Fruit fly (Drosophila melanogaster) whole organism, prepupa: Measurements from ENCODE around the gene CG2962.

Source experiments
- CG10631 ChIP-seq: fragments of 200-800 bp; sonication (Bioruptor generic); optimal IDR thresholded peaks from 2 replicates; lab custom pipeline; 2016; ENCODE audit warnings: missing biosample characterization, missing genetic modification characterization
- CG10669 ChIP-seq: fragments of 200-800 bp; sonication (Bioruptor generic); optimal IDR thresholded peaks from 3 replicates; lab custom pipeline; 2018; ENCODE audit warnings: missing biosample characterization, mild to moderate bottlenecking, missing genetic modification characterization, moderate library complexity
- CG11294 ChIP-seq: fragments of 200-800 bp; sonication (Bioruptor generic); IDR thresholded peaks from 2 replicates; pipeline ENCODE4 v1.3.6; 2022; ENCODE audit warnings: missing biosample characterization, missing genetic modification characterization
- CG11762 ChIP-seq: fragments of 200-800 bp; sonication (Bioruptor generic); optimal IDR thresholded peaks from 3 replicates; lab custom pipeline; 2016; ENCODE audit warnings: missing biosample characterization, missing genetic modification characterization; ENCODE audit not compliant: insufficient read depth
- CG11902 ChIP-seq: fragments of 200-800 bp; sonication (Bioruptor generic); optimal IDR thresholded peaks from 3 replicates; lab custom pipeline; 2016; ENCODE audit warnings: missing biosample characterization, missing genetic modification characterization
- CG15336 ChIP-seq: fragments of 200-800 bp; sonication (Bioruptor generic); IDR thresholded peaks from 2 replicates; pipeline ENCODE4 v1.3.6; 2022; ENCODE audit warnings: missing biosample characterization, missing genetic modification characterization
- CG3032 ChIP-seq: fragments of 200-800 bp; optimal IDR thresholded peaks from 2 replicates; lab custom pipeline; 2019; ENCODE audit warnings: missing biosample characterization, mild to moderate bottlenecking, missing genetic modification characterization, moderate library complexity
- CG32006 ChIP-seq: fragments of 200-800 bp; sonication (Bioruptor generic); optimal IDR thresholded peaks from 3 replicates; lab custom pipeline; 2017; ENCODE audit warnings: missing biosample characterization, mild to moderate bottlenecking, missing genetic modification characterization
- CG34406 ChIP-seq: fragments of 200-800 bp; sonication (Bioruptor generic); optimal IDR thresholded peaks from 3 replicates; lab custom pipeline; 2016; ENCODE audit warnings: missing biosample characterization, missing genetic modification characterization
- CG3919 ChIP-seq: fragments of 200-800 bp; sonication (Bioruptor generic); optimal IDR thresholded peaks from 3 replicates; lab custom pipeline; 2016; ENCODE audit warnings: missing biosample characterization, missing genetic modification characterization
- CG4318 ChIP-seq: fragments of 200-800 bp; sonication (Bioruptor generic); optimal IDR thresholded peaks from 3 replicates; lab custom pipeline; 2017; ENCODE audit warnings: missing biosample characterization, mild to moderate bottlenecking, missing genetic modification characterization
- CG6163 ChIP-seq: fragments of 200-800 bp; sonication (Bioruptor generic); IDR thresholded peaks from 3 replicates; pipeline ENCODE4 v1.3.6; 2022; ENCODE audit warnings: missing biosample characterization, missing genetic modification characterization
- CG6276 ChIP-seq: fragments of 200-800 bp; sonication (Bioruptor generic); optimal IDR thresholded peaks from 2 replicates; lab custom pipeline; 2017; ENCODE audit warnings: missing biosample characterization, mild to moderate bottlenecking, missing genetic modification characterization
- CG6792 ChIP-seq: fragments of 200-800 bp; sonication (Bioruptor generic); optimal IDR thresholded peaks from 3 replicates; lab custom pipeline; 2016; ENCODE audit warnings: missing biosample characterization, missing genetic modification characterization
- CG6808 ChIP-seq: fragments of 200-800 bp; sonication (Bioruptor generic); optimal IDR thresholded peaks from 3 replicates; lab custom pipeline; 2017; ENCODE audit warnings: missing biosample characterization, missing genetic modification characterization, mild to moderate bottlenecking, moderate library complexity, missing genetic modification reagents
- CG7368 ChIP-seq: fragments of 200-800 bp; sonication (Bioruptor generic); optimal IDR thresholded peaks from 3 replicates; lab custom pipeline; 2016; ENCODE audit warnings: missing biosample characterization, missing genetic modification characterization
- CG8119 ChIP-seq: fragments of 200-800 bp; sonication (Bioruptor generic); IDR thresholded peaks from 3 replicates; pipeline ENCODE4 v1.3.6; 2022; ENCODE audit warnings: missing biosample characterization, missing genetic modification characterization
- CG8319 ChIP-seq: fragments of 200-800 bp; sonication (Bioruptor generic); optimal IDR thresholded peaks from 3 replicates; lab custom pipeline; 2016; ENCODE audit warnings: missing biosample characterization, missing genetic modification characterization
- CG8632 ChIP-seq: fragments of 200-800 bp; sonication (Bioruptor generic); optimal IDR thresholded peaks from 3 replicates; lab custom pipeline; 2016; ENCODE audit warnings: missing biosample characterization, missing genetic modification characterization
- CG9139 ChIP-seq: fragments of 200-800 bp; sonication (Bioruptor generic); optimal IDR thresholded peaks from 3 replicates; lab custom pipeline; 2017; ENCODE audit warnings: missing biosample characterization, mild to moderate bottlenecking, missing genetic modification characterization
- Eip75B ChIP-seq: fragments of 200-800 bp; sonication (Bioruptor generic); optimal IDR thresholded peaks from 3 replicates; lab custom pipeline; 2016; ENCODE audit warnings: missing biosample characterization, missing genetic modification characterization
- Eip78C ChIP-seq: fragments of 200-800 bp; sonication (Bioruptor generic); peaks from one replicate; lab custom pipeline; 2016; ENCODE audit warnings: missing biosample characterization, missing genetic modification characterization
- Eip93F ChIP-seq: fragments of 200-800 bp; sonication (Bioruptor generic); optimal IDR thresholded peaks from 2 replicates; lab custom pipeline; 2016; ENCODE audit warnings: missing biosample characterization, mild to moderate bottlenecking, missing genetic modification characterization
- Ets21C ChIP-seq: fragments of 200-800 bp; sonication (Bioruptor generic); optimal IDR thresholded peaks from 3 replicates; lab custom pipeline; 2016; ENCODE audit warnings: missing biosample characterization, missing genetic modification characterization
- Ets96B ChIP-seq: fragments of 200-800 bp; optimal IDR thresholded peaks from 2 replicates; lab custom pipeline; 2019; ENCODE audit warnings: missing biosample characterization, mild to moderate bottlenecking, missing genetic modification characterization, moderate library complexity
- Gug ChIP-seq: fragments of 200-800 bp; sonication (Bioruptor generic); IDR thresholded peaks from 2 replicates; pipeline ENCODE4 v1.3.6; 2022; ENCODE audit warnings: missing biosample characterization, missing genetic modification characterization
- Hr38 ChIP-seq: sonication (Bioruptor generic); optimal IDR thresholded peaks from 2 replicates; lab custom pipeline; 2016; ENCODE audit warnings: missing biosample characterization, missing genetic modification characterization
- Hr39 ChIP-seq: fragments of 200-800 bp; sonication (Bioruptor generic); optimal IDR thresholded peaks from 2 replicates; lab custom pipeline; 2016; ENCODE audit warnings: missing biosample characterization, missing genetic modification characterization
- Hr4 ChIP-seq: fragments of 200-800 bp; sonication (Bioruptor generic); optimal IDR thresholded peaks from 3 replicates; lab custom pipeline; 2016; ENCODE audit warnings: missing biosample characterization, missing genetic modification characterization
- Lpt ChIP-seq: fragments of 200-800 bp; sonication (Bioruptor generic); optimal IDR thresholded peaks from 3 replicates; lab custom pipeline; 2016; ENCODE audit warnings: missing biosample characterization, missing genetic modification characterization
- Met ChIP-seq: fragments of 200-800 bp; sonication (Bioruptor generic); optimal IDR thresholded peaks from 3 replicates; lab custom pipeline; 2016; ENCODE audit warnings: missing biosample characterization, missing genetic modification characterization
- OdsH ChIP-seq: fragments of 200-800 bp; sonication (Bioruptor generic); optimal IDR thresholded peaks from 3 replicates; lab custom pipeline; 2016; ENCODE audit warnings: missing biosample characterization, missing genetic modification characterization
- Smox ChIP-seq: fragments of 200-800 bp; sonication (Bioruptor generic); optimal IDR thresholded peaks from 3 replicates; lab custom pipeline; 2016; ENCODE audit warnings: missing biosample characterization, missing genetic modification characterization
- Sox102F ChIP-seq: fragments of 200-800 bp; sonication (Bioruptor generic); optimal IDR thresholded peaks from 2 replicates; lab custom pipeline; 2016; ENCODE audit warnings: missing biosample characterization, mild to moderate bottlenecking, missing genetic modification characterization
- Sox14 ChIP-seq: fragments of 200-800 bp; sonication (Bioruptor generic); optimal IDR thresholded peaks from 3 replicates; lab custom pipeline; 2016; ENCODE audit warnings: missing biosample characterization, missing genetic modification characterization
- achi ChIP-seq: fragments of 200-800 bp; sonication (Bioruptor generic); optimal IDR thresholded peaks from 3 replicates; lab custom pipeline; 2016; ENCODE audit warnings: missing biosample characterization, missing genetic modification characterization
- acj6 ChIP-seq: fragments of 200-800 bp; sonication (Bioruptor generic); optimal IDR thresholded peaks from 3 replicates; lab custom pipeline; 2016; ENCODE audit warnings: missing biosample characterization, missing genetic modification characterization
- cyc ChIP-seq: fragments of 200-800 bp; sonication (Bioruptor generic); optimal IDR thresholded peaks from 3 replicates; lab custom pipeline; 2016; ENCODE audit warnings: missing biosample characterization, missing genetic modification characterization
- dac ChIP-seq: fragments of 200-800 bp; sonication (Bioruptor generic); optimal IDR thresholded peaks from 2 replicates; lab custom pipeline; 2017; ENCODE audit warnings: missing biosample characterization, mild to moderate bottlenecking, missing genetic modification characterization
- eg ChIP-seq: fragments of 200-800 bp; sonication (Bioruptor generic); IDR thresholded peaks from 3 replicates; pipeline ENCODE4 v1.3.6; 2022; ENCODE audit warnings: missing biosample characterization, missing genetic modification characterization
- fd59A ChIP-seq: fragments of 200-800 bp; sonication (Bioruptor generic); optimal IDR thresholded peaks from 2 replicates; lab custom pipeline; 2017; ENCODE audit warnings: missing biosample characterization, mild to moderate bottlenecking, missing genetic modification characterization, missing genetic modification reagents
- fd85E ChIP-seq: fragments of 200-800 bp; sonication (Bioruptor generic); optimal IDR thresholded peaks from 3 replicates; lab custom pipeline; 2016; ENCODE audit warnings: missing biosample characterization, missing genetic modification characterization
- lz ChIP-seq: fragments of 200-800 bp; sonication (Bioruptor generic); optimal IDR thresholded peaks from 3 replicates; lab custom pipeline; 2016; ENCODE audit warnings: missing biosample characterization, missing genetic modification characterization
- net ChIP-seq: fragments of 200-800 bp; sonication (Bioruptor generic); optimal IDR thresholded peaks from 3 replicates; lab custom pipeline; 2016; ENCODE audit warnings: missing biosample characterization, missing genetic modification characterization
- pdm3 ChIP-seq: fragments of 200-800 bp; sonication (Bioruptor generic); optimal IDR thresholded peaks from 3 replicates; lab custom pipeline; 2016; ENCODE audit warnings: missing biosample characterization, missing genetic modification characterization
- ss ChIP-seq, 2 experiments: fragments of 200-800 bp; sonication (Bioruptor generic); optimal IDR thresholded peaks; 2 replicates in 1 of 2; 3 replicates in 1 of 2; lab custom pipeline; 2017 to 2018; ENCODE audit warnings: mild to moderate bottlenecking in 2 of 2, missing biosample characterization in 2 of 2, missing genetic modification characterization in 2 of 2, moderate library complexity in 1 of 2
- svp ChIP-seq: fragments of 200-800 bp; sonication (Bioruptor generic); peaks from one replicate; lab custom pipeline; 2016; ENCODE audit warnings: missing biosample characterization, missing genetic modification characterization
- topi ChIP-seq: fragments of 200-800 bp; sonication (Bioruptor generic); optimal IDR thresholded peaks from 3 replicates; lab custom pipeline; 2016; ENCODE audit warnings: missing biosample characterization, missing genetic modification characterization
- vri ChIP-seq: fragments of 200-800 bp; sonication (Bioruptor generic); optimal IDR thresholded peaks from 3 replicates; lab custom pipeline; 2016; ENCODE audit warnings: missing biosample characterization, mild to moderate bottlenecking, missing genetic modification characterization

Gene CG2962

DNA sequence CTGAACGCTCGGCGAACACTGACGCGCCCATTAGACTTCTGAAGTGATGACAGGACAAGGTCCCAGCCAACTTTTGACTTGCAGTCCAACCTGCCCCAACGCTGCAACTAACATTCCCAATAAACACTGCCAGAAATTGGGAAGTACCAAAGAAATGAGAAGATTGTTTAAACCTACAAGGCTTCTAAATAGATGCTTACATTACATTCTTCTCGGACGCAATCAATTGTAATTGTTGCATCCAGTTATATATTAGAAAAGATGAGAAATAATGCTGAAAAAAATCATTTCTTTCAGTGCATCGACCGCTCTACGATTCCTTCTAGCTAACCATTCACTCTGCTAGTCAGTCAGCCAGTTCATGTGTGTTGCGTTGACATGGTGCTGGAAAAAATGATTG lies 13.8 kb downstream of the CG2962 start (continued):
- TF ChIP-seq CG9139 (GFP tag; lab: Kevin White, UChicago), result no peak
- TF ChIP-seq Eip75B (GFP tag; lab: Kevin White, UChicago), result peak; percentile 37
- TF ChIP-seq Sox102F (GFP tag; lab: Kevin White, UChicago), result peak; percentile 30
- no peak for TF ChIP-seq vri
- peak; percentile 7 for TF ChIP-seq CG6276 (GFP tag; lab: Kevin White, UChicago)
- peak; percentile 44 for TF ChIP-seq CG6808 (GFP tag; lab: Kevin White, UChicago)
- TF ChIP-seq lz (GFP tag; lab: Kevin White, UChicago), result peak; percentile 19
- TF ChIP-seq Hr38, result no peak

dm6 chrX:10184355-10185058 lies 31.9 kb downstream of the CG2962 start:
- TF ChIP-seq CG3032 (tag; lab: Kevin White, UChicago) (peak; percentile 44), dac (GFP tag; lab: Kevin White, UChicago) (no peak), CG7368 (no peak), lz (GFP tag; lab: Kevin White, UChicago) (peak; percentile 21), Met (peak; percentile 35), CG10631 (peak; percentile 42), fd59A (GFP tag; lab: Kevin White, UChicago) (peak; percentile 30), net (GFP tag; lab: Kevin White, UChicago) (peak; percentile 36), Gug (GFP tag; lab: Robert Waterston, UW) (peak; percentile 58), CG11902 (GFP tag; lab: Kevin White, UChicago) (no peak), eg (GFP tag; lab: Robert Waterston, UW) (peak; percentile 73), Ets96B (tag; lab: Kevin White, UChicago) (peak; percentile 7), CG3919 (GFP tag; lab: Kevin White, UChicago) (peak; percentile 33), CG11294 (GFP tag; lab: Robert Waterston, UW) (peak; percentile 29; the same call in 1 of the 2 replicates), ss (GFP tag; optimal IDR thresholded peaks at IDR 0.05; lab: Kevin White, UChicago) (peak; percentile 12 to 65), pdm3 (GFP tag; lab: Kevin White, UChicago) (peak; percentile 44), Eip78C (GFP tag; lab: Kevin White, UChicago) (peak; percentile 88), Ets21C (GFP tag; lab: Kevin White, UChicago) (no peak), achi (peak; percentile 46), CG6163 (GFP tag; lab: Robert Waterston, UW) (peak; percentile 78), Hr4 (peak; percentile 26), Smox (GFP tag; lab: Kevin White, UChicago) (peak; percentile 31), CG4318 (GFP tag; lab: Kevin White, UChicago) (peak; percentile 0), CG10669 (peak; percentile 18), topi (GFP tag; lab: Kevin White, UChicago) (peak; percentile 2), Hr39 (GFP tag; lab: Kevin White, UChicago) (peak; percentile 12), Eip93F (GFP tag; lab: Kevin White, UChicago) (no peak), CG8632 (GFP tag; lab: Kevin White, UChicago) (no peak), cyc (no peak), CG32006 (GFP tag; lab: Kevin White, UChicago) (peak; percentile 63), CG11762 (no peak), CG8319 (no peak), OdsH (GFP tag; lab: Kevin White, UChicago) (peak; percentile 25), Lpt (no peak), CG15336 (GFP tag; lab: Robert Waterston, UW) (peak; percentile 73), svp (GFP tag; lab: Kevin White, UChicago) (peak; percentile 77), CG6792 (GFP tag; lab: Kevin White, UChicago) (peak; percentile 16), acj6 (GFP tag; lab: Kevin White, UChicago) (peak; percentile 40), CG34406 (GFP tag; lab: Kevin White, UChicago) (no peak), Eip75B (GFP tag; lab: Kevin White, UChicago) (peak; percentile 56), CG8119 (GFP tag; lab: Robert Waterston, UW) (peak; percentile 71), Sox14 (GFP tag; lab: Kevin White, UChicago) (peak; percentile 32), CG6808 (GFP tag; lab: Kevin White, UChicago) (peak; percentile 21), fd85E (GFP tag; lab: Kevin White, UChicago) (no peak)
- TF ChIP-seq, all 60 proteins: peak for 32
